Worm (Caenorhabditis elegans): ENCODE results near the gene ttr-41.

ttr-41 gene

DNA sequence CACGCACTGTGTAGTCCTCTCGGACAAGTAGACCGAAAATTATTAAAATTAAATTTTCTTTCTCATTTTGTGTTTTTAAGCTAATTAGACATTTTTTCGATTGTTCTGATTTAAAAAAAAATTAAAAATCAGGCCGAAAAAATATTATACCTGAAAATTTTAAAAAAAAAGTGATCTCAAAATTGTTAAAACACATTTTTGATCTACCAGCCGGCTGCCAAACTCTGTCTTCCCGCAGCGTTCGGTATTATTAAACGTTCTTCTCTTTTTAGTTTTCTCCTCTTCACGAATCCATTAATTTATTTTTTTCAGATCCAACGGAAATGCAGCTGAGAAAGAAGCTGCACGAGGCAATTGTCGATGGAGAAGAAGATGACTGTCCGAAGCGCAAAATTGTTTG is 25.5 kb upstream of the ttr-41 start, which contains the start of gene C27D9.1:
C27D9.1 (plus strand) TSS at position 281 of the 400 bp plus-strand sequence.
- TF ChIP-seq nhr-12 (tag; optimal IDR thresholded peaks at IDR 0.05) (no peak), lin-13 (GFP tag; optimal IDR thresholded peaks at IDR 0.05) (no peak), mab-5 (tag; optimal IDR thresholded peaks at IDR 0.05) (no peak), aly-2 (tag; optimal IDR thresholded peaks at IDR 0.05) (no peak), R02D3.7 (tag; optimal IDR thresholded peaks at IDR 0.05) (no peak), nhr-21 (tag; optimal IDR thresholded peaks at IDR 0.05) (no peak), lin-39 (tag; optimal IDR thresholded peaks at IDR 0.05) (no peak), nhr-11 (tag; optimal IDR thresholded peaks at IDR 0.05) (no peak), ceh-16 (tag; optimal IDR thresholded peaks at IDR 0.05) (no peak), fos-1 (tag; optimal IDR thresholded peaks at IDR 0.05) (no peak), ama-1 (optimal IDR thresholded peaks at IDR 0.05) (no peak), sma-3 (GFP tag; optimal IDR thresholded peaks at IDR 0.05) (no peak), nhr-6 (tag; optimal IDR thresholded peaks at IDR 0.05) (no peak), nhr-77 (tag; optimal IDR thresholded peaks at IDR 0.05) (no peak)

DNA sequence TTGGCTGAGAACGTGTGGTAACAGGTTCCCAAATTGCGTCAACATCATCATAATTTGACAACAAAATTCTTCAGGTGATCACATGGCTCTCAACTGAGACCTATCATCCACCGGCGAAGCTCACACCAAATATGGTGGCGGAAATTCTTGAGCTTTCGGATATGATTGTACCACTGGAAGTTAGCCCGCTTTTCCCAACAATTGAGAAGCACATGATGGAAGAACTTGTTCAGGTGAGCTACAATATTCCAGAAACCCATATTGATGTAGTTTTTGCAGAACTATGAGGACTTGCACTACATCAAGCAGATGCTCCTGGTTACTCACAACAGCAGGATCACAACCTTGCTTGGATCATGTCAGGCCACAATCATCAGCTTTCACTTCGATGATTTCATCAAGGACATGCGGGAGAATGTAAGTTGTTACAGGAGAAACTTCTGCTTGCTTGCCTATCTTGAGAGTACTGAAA is 24.6 kb upstream of the ttr-41 start, which contains the start of gene F41C3.1:
F41C3.1 (plus strand) TSS at position 51 of the 472 bp plus-strand sequence.
- TF ChIP-seq F13H6.1 (tag; optimal IDR thresholded peaks at IDR 0.05) (no peak), nhr-237 (tag; optimal IDR thresholded peaks at IDR 0.05) (no peak), nhr-23 (tag; optimal IDR thresholded peaks at IDR 0.05) (no peak), elt-1 (tag; optimal IDR thresholded peaks at IDR 0.05) (no peak), ztf-4 (tag; optimal IDR thresholded peaks at IDR 0.05) (no peak)

DNA sequence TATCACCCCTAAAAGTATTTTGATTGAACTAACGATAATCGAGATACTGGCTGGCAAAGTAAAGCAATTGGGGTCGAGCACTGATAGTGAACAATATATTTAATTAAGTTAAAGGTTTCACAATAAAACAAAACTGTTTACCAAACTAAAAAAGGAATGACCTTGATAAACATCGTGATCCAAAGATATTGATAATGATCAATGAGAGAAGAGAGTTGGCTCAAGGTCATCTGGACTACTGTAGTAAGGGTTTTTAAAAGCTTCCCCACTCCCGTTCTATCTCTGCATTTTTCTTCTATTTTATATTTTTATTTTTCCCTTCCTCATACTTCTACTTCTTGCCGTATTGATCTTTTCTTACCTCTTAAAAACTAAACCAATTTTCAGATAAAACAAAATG is 21.9 kb upstream of the ttr-41 start, which contains the start of gene F41C3.2:
F41C3.2 (plus strand) TSS at position 388 of the 400 bp plus-strand sequence.
- TF ChIP-seq sma-9 (GFP tag; optimal IDR thresholded peaks at IDR 0.05) (peak; percentile 57), sma-9 (tag; optimal IDR thresholded peaks at IDR 0.05) (no peak), lin-13 (GFP tag; optimal IDR thresholded peaks at IDR 0.05) (no peak), ama-1 (optimal IDR thresholded peaks at IDR 0.05) (peak; percentile 41), blmp-1 (tag; optimal IDR thresholded peaks at IDR 0.05; ENCODE audit: insufficient read depth) (peak; percentile 33), fos-1 (tag; optimal IDR thresholded peaks at IDR 0.05) (no peak), nhr-21 (tag; optimal IDR thresholded peaks at IDR 0.05) (peak; percentile 4), nhr-11 (tag; optimal IDR thresholded peaks at IDR 0.05) (no peak), nhr-25 (tag; optimal IDR thresholded peaks at IDR 0.05) (peak; percentile 35), nhr-6 (tag; optimal IDR thresholded peaks at IDR 0.05) (no peak)

DNA sequence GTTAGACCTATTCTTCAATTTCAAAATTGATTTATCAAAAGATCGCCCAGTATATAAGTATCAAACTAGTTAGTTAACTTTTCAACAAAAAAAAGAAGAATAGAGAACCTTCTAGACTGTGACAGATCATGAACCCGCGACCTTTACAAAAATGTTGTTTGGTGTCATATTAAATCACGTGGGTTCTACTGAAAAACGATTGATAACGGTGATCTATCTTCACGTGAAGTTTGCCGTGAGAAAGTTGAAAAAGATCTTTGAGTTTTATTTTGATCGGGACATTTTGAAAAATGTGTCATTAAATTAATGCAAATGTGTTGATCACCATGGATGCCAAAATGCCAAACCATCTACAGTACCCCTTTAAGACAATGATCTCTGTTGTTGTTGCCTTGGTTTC is 20.7 kb upstream of the ttr-41 start:
- TF ChIP-seq nhr-21 (tag; optimal IDR thresholded peaks at IDR 0.05) (peak; percentile 54), nhr-25 (tag; optimal IDR thresholded peaks at IDR 0.05) (peak; percentile 55), elt-1 (tag; optimal IDR thresholded peaks at IDR 0.05) (no peak), ZK546.5 (tag; optimal IDR thresholded peaks at IDR 0.05) (no peak), sma-3 (GFP tag; optimal IDR thresholded peaks at IDR 0.05) (peak; percentile 43), blmp-1 (tag; optimal IDR thresholded peaks at IDR 0.05; ENCODE audit: insufficient read depth) (peak; percentile 21), aly-2 (tag; optimal IDR thresholded peaks at IDR 0.05) (no peak), sma-9 (GFP tag; optimal IDR thresholded peaks at IDR 0.05) (peak; percentile 44), sma-9 (tag; optimal IDR thresholded peaks at IDR 0.05) (no peak)

DNA sequence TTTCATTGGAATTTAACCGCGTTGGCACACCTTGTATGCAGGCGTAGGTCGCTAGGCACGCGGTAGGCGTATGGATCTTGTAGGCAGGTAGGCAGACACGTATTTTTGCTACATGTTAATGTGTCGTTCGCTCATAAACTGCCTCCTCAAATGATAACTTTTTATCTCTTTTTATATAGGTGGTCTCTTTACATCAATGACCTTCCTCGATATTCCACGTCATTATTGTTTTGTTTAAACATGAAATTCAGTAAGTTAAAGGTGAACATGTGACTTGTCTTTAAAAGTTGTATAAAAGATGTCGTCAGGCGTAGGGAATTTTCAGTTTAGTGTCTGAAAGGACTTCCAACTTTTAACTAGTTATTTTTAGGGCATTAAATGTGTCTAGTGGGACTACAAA is 20.0 kb upstream of the ttr-41 start:
- TF ChIP-seq lsy-2 (tag; optimal IDR thresholded peaks at IDR 0.05) (no peak), aly-2 (tag; optimal IDR thresholded peaks at IDR 0.05) (no peak), ZK546.5 (tag; optimal IDR thresholded peaks at IDR 0.05) (no peak), skn-1 (tag; optimal IDR thresholded peaks at IDR 0.05) (no peak), mab-5 (tag; optimal IDR thresholded peaks at IDR 0.05) (no peak), dmd-4 (tag; optimal IDR thresholded peaks at IDR 0.05) (no peak), crh-2 (tag; optimal IDR thresholded peaks at IDR 0.05) (peak; percentile 69), ama-1 (optimal IDR thresholded peaks at IDR 0.05) (no peak), unc-39 (tag; optimal IDR thresholded peaks at IDR 0.05) (no peak), gmeb-1 (tag; optimal IDR thresholded peaks at IDR 0.05) (peak; percentile 28), sma-9 (GFP tag; optimal IDR thresholded peaks at IDR 0.05) (peak; percentile 31), sma-9 (tag; optimal IDR thresholded peaks at IDR 0.05) (no peak), nhr-23 (tag; optimal IDR thresholded peaks at IDR 0.05) (no peak), nhr-25 (tag; optimal IDR thresholded peaks at IDR 0.05) (peak; percentile 28), nhr-6 (tag; optimal IDR thresholded peaks at IDR 0.05) (no peak), lin-39 (tag; optimal IDR thresholded peaks at IDR 0.05) (no peak), nhr-12 (tag; optimal IDR thresholded peaks at IDR 0.05) (no peak), Y55F3AM.14 (GFP tag; optimal IDR thresholded peaks at IDR 0.05) (no peak), F13H6.1 (tag; optimal IDR thresholded peaks at IDR 0.05) (no peak)

DNA sequence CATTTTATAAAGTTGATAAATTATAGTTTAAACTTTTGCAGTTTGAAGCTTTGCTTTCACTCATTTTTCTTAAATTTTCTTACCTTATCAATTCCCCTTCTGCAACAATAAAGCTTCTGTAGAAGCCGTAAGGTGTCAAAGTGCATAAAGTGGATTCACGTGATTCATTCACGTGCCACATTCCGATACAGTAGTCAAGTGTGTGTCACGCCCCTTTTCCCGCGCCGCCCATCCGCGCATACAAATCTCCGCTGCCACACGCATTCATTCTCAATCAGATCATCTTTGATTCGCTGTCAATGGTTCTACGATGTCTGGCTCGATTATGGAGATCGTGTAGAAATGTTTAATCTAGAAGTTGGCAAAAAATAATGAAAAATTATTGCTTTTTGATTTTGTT is 19.4 kb upstream of the ttr-41 start:
- TF ChIP-seq sma-9 (GFP tag; optimal IDR thresholded peaks at IDR 0.05) (peak; percentile 40), sma-9 (tag; optimal IDR thresholded peaks at IDR 0.05) (no peak), elt-3 (tag; optimal IDR thresholded peaks at IDR 0.05) (no peak), sma-3 (GFP tag; optimal IDR thresholded peaks at IDR 0.05) (peak; percentile 12), lin-39 (tag; optimal IDR thresholded peaks at IDR 0.05) (no peak), nhr-21 (tag; optimal IDR thresholded peaks at IDR 0.05) (peak; percentile 33), lsy-2 (tag; optimal IDR thresholded peaks at IDR 0.05) (peak in 1 of 2 experiments; percentile 4), nhr-25 (tag; optimal IDR thresholded peaks at IDR 0.05) (peak; percentile 18)
